Worm (Caenorhabditis elegans) whole organism, L4/young adult: ENCODE measurements around the gene C14C11.4.

ENCODE experiments used
- dao-5 ChIP-seq: sonication (generic microtip); optimal IDR thresholded peaks from 2 replicates; lab custom pipeline; 2016; ENCODE audit warnings: missing genotype, missing genetic modification characterization, moderate library complexity, missing compliant biosample characterization
- him-1 ChIP-seq: sonication (generic microtip); optimal IDR thresholded peaks from 2 replicates; lab custom pipeline; 2016; ENCODE audit warnings: missing genotype, missing genetic modification reagents, missing genetic modification characterization, missing compliant biosample characterization

- TF ChIP-seq dao-5 (tag; lab: Kevin White, UChicago) (no peak), him-1 (tag; lab: Kevin White, UChicago) (no peak)
These were observed 46.2 kb downstream of the C14C11.4 start for ce11 chrV:5693595-5693994.
